Fruit fly (Drosophila melanogaster): Measurements from ENCODE around the gene CG43319.

The CG43319 gene

DNA sequence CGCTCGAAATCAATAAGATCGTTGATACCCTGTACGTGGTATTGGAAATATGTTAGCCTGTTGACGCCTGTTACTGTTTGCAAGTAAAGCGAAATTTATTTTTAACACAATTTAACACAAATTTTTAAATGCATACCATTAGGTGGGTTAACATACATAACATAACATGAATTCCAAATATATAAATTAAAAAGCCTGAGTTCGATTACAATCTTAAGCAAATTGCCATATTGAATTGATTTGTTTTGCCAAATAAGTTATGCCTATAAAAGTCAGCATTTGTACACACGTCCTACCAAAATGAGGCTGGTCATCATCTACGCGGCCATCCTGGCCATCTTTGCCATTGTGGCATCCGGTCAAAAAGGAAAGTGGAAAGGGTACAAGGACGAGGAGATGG lies at the start of gene CG43319:
Gene CG43319 (plus strand): TSS at position 301 of the 400 bp plus-strand sequence.
- TF ChIP-seq noc (tag; optimal IDR thresholded peaks at IDR 0.05): no peak

dm6 chr3R:27647817-27648216 lies 46.3 kb upstream of the CG43319 start:
- TF ChIP-seq noc (tag; optimal IDR thresholded peaks at IDR 0.05): no peak

dm6 chr3R:27651710-27652109 lies 42.4 kb upstream of the CG43319 start:
- TF ChIP-seq noc (tag; optimal IDR thresholded peaks at IDR 0.05): no peak

- no peak for TF ChIP-seq noc (tag; optimal IDR thresholded peaks at IDR 0.05)
Observed at dm6 chr3R:27652156-27652810, 41.8 kb upstream of the CG43319 start, which contains the start of gene RpS10a. RpS10a (plus strand) TSS chr3R:27652760.

DNA sequence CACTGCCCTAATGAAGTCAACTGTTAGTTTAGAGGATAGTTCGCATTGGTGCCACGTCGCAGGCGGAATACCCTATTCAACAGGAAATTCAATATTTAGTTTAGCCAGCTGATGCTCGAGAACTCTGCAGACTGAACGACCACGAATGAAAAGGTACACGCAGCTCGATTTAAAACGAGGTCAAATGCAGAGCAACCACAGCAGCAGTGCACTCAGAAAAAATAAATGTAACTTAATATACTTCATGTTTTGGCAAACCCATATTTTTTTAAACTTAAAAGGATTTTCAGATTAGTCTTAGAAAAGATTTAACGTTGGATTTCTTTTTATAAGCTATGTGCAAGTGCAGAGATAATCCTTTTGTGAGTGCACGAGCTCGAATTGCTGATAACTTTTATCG lies 39.0 kb upstream of the CG43319 start:
- TF ChIP-seq noc (tag; optimal IDR thresholded peaks at IDR 0.05): no peak

dm6 chr3R:27656686-27657535 lies 37.2 kb upstream of the CG43319 start, which contains the start of gene tau:
tau (minus strand) TSS chr3R:27656996.
- no peak for TF ChIP-seq noc (tag; optimal IDR thresholded peaks at IDR 0.05)

DNA sequence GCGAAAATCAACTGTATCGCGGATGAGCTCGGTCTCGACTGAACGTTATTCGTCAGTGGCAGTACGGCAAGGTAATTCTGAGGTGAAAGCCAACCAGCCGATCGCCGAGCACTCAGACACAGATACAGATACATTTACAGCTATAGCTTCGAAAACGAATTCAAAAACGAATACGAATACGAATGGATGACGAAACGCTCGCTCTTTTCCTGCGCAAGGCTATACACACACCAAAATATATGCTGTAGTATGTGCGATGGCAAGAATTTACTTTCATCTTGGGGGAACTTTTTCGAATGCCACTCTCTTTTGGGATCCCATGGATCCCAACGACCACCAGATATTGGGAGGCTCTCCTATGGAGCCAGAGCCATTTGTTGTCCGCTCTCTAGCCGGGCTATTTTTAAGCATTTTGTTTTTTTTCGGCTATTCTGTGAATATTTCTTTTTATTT lies 34.0 kb upstream of the CG43319 start, which contains the start of gene Mlc1:
Gene Mlc1 (minus strand): TSS at position 51 of the 453 bp plus-strand sequence.
- no peak for TF ChIP-seq noc (tag; optimal IDR thresholded peaks at IDR 0.05)

DNA sequence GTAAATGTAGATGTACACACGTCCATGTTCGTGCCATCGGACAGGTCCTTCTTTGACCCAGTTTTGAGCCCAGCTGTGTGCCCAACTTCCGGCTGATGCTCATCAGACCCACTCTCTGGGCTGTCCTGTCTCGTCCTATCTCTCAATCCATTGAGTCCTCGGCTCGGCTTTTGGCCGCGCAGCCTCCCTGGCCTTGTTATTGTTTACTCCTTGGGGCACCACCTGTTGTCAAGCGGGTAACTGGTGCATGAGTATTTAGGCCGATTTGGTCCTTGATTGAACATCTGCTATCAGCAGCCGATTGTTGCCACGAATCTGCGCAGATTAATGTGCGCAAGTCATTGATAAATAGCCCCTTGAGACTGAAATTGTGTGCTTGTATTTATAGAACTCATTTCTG lies 32.7 kb upstream of the CG43319 start:
- no peak for TF ChIP-seq noc (tag; optimal IDR thresholded peaks at IDR 0.05)

DNA sequence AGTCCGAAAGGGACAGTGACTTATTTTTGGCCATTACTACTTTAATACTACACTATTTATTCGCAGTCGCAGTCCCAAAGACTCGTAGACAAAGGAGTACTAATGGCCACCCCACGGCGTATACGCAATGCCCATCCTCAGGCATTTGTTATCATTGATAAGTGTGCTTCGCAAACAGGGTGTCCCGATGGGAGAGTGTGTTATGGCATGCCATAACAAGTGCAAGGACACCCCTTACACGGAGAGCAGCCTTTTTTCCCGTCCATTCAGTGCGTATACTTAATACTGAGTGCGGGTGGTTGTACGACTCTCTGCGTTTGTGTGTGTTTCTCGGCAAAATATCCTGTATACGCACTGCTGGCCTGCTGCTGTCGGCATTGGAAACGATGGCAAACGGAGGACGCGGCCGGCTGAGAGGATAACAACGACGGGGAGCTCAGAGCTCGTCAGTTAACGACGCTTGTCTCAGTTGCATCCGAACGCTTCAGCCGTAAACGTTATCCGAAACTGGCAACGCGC lies 32.1 kb upstream of the CG43319 start, which contains the start of gene unc80:
Gene unc80 (plus strand): TSS at position 469 of the 519 bp plus-strand sequence.
- TF ChIP-seq noc (tag; optimal IDR thresholded peaks at IDR 0.05): no peak

- no peak for TF ChIP-seq noc (tag; optimal IDR thresholded peaks at IDR 0.05)
Observed at dm6 chr3R:27662857-27663256, 31.3 kb upstream of the CG43319 start.

dm6 chr3R:27677174-27677726 lies 16.9 kb upstream of the CG43319 start, which contains the start of gene Hsdl2:
Hsdl2 (plus strand) TSS chr3R:27677522.
- no peak for TF ChIP-seq noc (tag; optimal IDR thresholded peaks at IDR 0.05)

- no peak for TF ChIP-seq noc (tag; optimal IDR thresholded peaks at IDR 0.05)
Observed at dm6 chr3R:27679019-27679418, 15.1 kb upstream of the CG43319 start, which contains the start of gene CG12883. CG12883 (plus strand) TSS chr3R:27679291.

- TF ChIP-seq noc (tag; optimal IDR thresholded peaks at IDR 0.05): no peak
Observed at dm6 chr3R:27679667-27680066, 14.5 kb upstream of the CG43319 start.

DNA sequence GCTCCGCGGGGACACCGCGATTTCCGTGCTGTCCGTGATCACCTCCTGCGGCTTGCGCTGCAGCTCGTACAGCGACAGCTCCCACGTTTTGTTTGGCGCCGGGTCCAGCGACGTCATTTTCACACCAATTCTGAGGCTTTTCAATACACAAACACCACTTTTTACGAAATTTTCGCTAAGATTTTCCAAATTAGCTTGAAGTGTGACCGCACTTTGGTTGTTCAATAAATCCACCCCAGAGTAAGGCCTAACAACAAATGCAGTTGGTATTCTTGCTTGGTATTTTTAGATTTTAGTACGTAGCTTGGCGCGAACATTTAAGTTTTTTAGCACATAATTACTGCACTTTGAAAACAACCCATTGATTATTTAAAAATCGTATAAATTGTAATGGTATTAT lies 12.3 kb upstream of the CG43319 start, which contains the start of gene Sce:
Gene Sce (minus strand): TSS at position 231 of the 400 bp plus-strand sequence.
- no peak for TF ChIP-seq noc (tag; optimal IDR thresholded peaks at IDR 0.05)

- no peak for TF ChIP-seq noc (tag; optimal IDR thresholded peaks at IDR 0.05)
Observed at dm6 chr3R:27685074-27685473, 9.0 kb upstream of the CG43319 start.

DNA sequence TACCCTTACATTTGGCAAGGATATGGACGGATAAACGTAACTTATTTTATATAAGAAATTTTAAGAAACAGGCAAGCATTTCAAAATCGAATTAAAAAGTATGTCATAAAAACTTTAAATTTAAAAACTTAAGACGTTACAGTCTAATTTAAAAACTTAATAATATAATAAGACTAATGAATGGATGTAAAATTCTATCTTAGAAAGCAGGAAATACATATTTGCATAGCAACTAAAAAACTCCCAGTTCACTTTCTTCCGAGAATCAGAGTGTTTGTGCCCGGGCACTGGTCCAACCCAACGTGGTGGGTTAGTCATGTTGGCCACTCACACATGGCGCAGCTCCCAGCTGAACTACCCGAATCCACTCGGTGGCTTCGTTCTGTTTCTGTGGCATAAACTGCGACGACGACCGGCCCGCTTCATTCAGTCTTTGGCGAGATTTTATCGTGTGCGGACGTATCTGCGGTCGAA lies 8.5 kb upstream of the CG43319 start, which contains the start of gene CG12880:
Gene CG12880 (plus strand): TSS at position 424 of the 474 bp plus-strand sequence.
- no peak for TF ChIP-seq noc (tag; optimal IDR thresholded peaks at IDR 0.05)

Measured in whole organism, larva.